Worm (Caenorhabditis elegans) whole organism, L1 larva: ENCODE data around the gene ule-2.

Experiments used
- C16A3.4 ChIP-seq: fragments of 150-350 bp; optimal IDR thresholded peaks from 2 replicates; lab custom pipeline; 2014; ENCODE audit warnings: missing biosample characterization, missing genetic modification characterization
- Y116A8C.19 ChIP-seq: sonication (generic microtip); optimal IDR thresholded peaks from 2 replicates; lab custom pipeline; 2016; ENCODE audit warnings: missing compliant biosample characterization, missing genetic modification characterization, borderline replicate concordance
- aha-1 ChIP-seq: fragments of 150-350 bp; optimal IDR thresholded peaks from 2 replicates; lab custom pipeline; 2014; ENCODE audit warnings: missing biosample characterization, missing genetic modification characterization
- alr-1 ChIP-seq: fragments of 200-800 bp; sonication (Bioruptor generic); optimal IDR thresholded peaks from 2 replicates; lab custom pipeline; 2018; ENCODE audit warnings: borderline replicate concordance, mild to moderate bottlenecking, missing genetic modification characterization, missing compliant biosample characterization
- aly-2 ChIP-seq: fragments of 150-350 bp; optimal IDR thresholded peaks from 2 replicates; lab custom pipeline; 2014; ENCODE audit warnings: missing biosample characterization, missing genetic modification characterization
- ama-1 ChIP-seq: fragments of 150-350 bp; optimal IDR thresholded peaks from 2 replicates; lab custom pipeline; 2014
- blmp-1 ChIP-seq: fragments of 150-350 bp; optimal IDR thresholded peaks from 2 replicates; lab custom pipeline; 2014; ENCODE audit warnings: missing biosample characterization, missing genetic modification characterization
- ceh-63 ChIP-seq: fragments of 200-800 bp; sonication (Bioruptor generic); optimal IDR thresholded peaks from 2 replicates; lab custom pipeline; 2018; ENCODE audit warnings: mild to moderate bottlenecking, missing genetic modification characterization, missing compliant biosample characterization
- ceh-8 ChIP-seq: fragments of 200-800 bp; sonication (Bioruptor generic); optimal IDR thresholded peaks from 2 replicates; lab custom pipeline; 2018; ENCODE audit warnings: mild to moderate bottlenecking, missing genetic modification characterization, moderate library complexity, missing compliant biosample characterization
- ceh-88 ChIP-seq: fragments of 200-800 bp; sonication (Bioruptor generic); IDR thresholded peaks from 2 replicates; pipeline ENCODE4 v1.3.6; 2022; ENCODE audit warnings: missing genetic modification characterization, missing compliant biosample characterization
- dpl-1 ChIP-seq, 3 experiments: fragments of 150-350 bp in 2 of 3; sonication (generic microtip) in 1 of 3; optimal IDR thresholded peaks; 2 replicates each; lab custom pipeline; 2014 to 2017; ENCODE audit warnings: missing biosample characterization in 3 of 3, missing genetic modification characterization in 3 of 3, missing genetic modification reagents in 3 of 3
- efl-1 ChIP-seq, 4 experiments: fragments of 150-350 bp; optimal IDR thresholded peaks in 3 of 4; peaks in 1 of 4; 1 replicate in 1 of 4; 2 replicates in 3 of 4; lab custom pipeline; 2014; ENCODE audit warnings: missing biosample characterization in 2 of 4, missing genetic modification characterization in 2 of 4, missing genetic modification reagents in 2 of 4
- elt-3 ChIP-seq, 6 experiments: fragments of 150-350 bp in 1 of 6; sonication (generic microtip); optimal IDR thresholded peaks; 2 replicates each; lab custom pipeline; 2017 to 2018; ENCODE audit warnings: missing biosample characterization in 6 of 6, missing genetic modification characterization in 6 of 6, inconsistent platforms in 1 of 6
- grh-1 ChIP-seq: fragments of 200-800 bp; sonication (Bioruptor generic); IDR thresholded peaks from 2 replicates; pipeline ENCODE4 v1.3.6; 2022; ENCODE audit warnings: missing genetic modification reagents, missing genetic modification characterization, missing compliant biosample characterization
- hpl-2 ChIP-seq: fragments of 150-350 bp; optimal IDR thresholded peaks from 2 replicates; lab custom pipeline; 2014; ENCODE audit warnings: missing biosample characterization, missing genetic modification reagents, missing genetic modification characterization
- jun-1 ChIP-seq: fragments of 150-350 bp; optimal IDR thresholded peaks from 2 replicates; lab custom pipeline; 2014; ENCODE audit warnings: missing biosample characterization, missing genetic modification reagents, missing genetic modification characterization
- lin-13 ChIP-seq: fragments of 150-350 bp; optimal IDR thresholded peaks from 2 replicates; lab custom pipeline; 2014; ENCODE audit warnings: missing biosample characterization, missing genetic modification reagents, missing genetic modification characterization
- lin-14 ChIP-seq: fragments of 200-800 bp; sonication (Bioruptor generic); optimal IDR thresholded peaks from 2 replicates; lab custom pipeline; 2018; ENCODE audit warnings: mild to moderate bottlenecking, missing genetic modification characterization, moderate library complexity, missing compliant biosample characterization
- lin-15B ChIP-seq: fragments of 150-350 bp; sonication (generic microtip); optimal IDR thresholded peaks from 3 replicates; lab custom pipeline; 2014; ENCODE audit warnings: missing biosample characterization, missing genetic modification characterization
- lin-35 ChIP-seq, 2 experiments: fragments of 150-350 bp; optimal IDR thresholded peaks; 2 replicates each; lab custom pipeline; 2014; ENCODE audit warnings: missing biosample characterization in 2 of 2, missing genetic modification characterization in 2 of 2, missing genetic modification reagents in 2 of 2
- lin-39 ChIP-seq: fragments of 150-350 bp; optimal IDR thresholded peaks from 2 replicates; lab custom pipeline; 2014; ENCODE audit warnings: missing biosample characterization, missing genetic modification reagents, missing genetic modification characterization
- lsy-2 ChIP-seq, 2 experiments: fragments of 150-350 bp; optimal IDR thresholded peaks; 2 replicates each; lab custom pipeline; 2014; ENCODE audit warnings: missing biosample characterization in 2 of 2, missing genetic modification characterization in 2 of 2
- mef-2 ChIP-seq: fragments of 150-350 bp; optimal IDR thresholded peaks from 2 replicates; lab custom pipeline; 2014; ENCODE audit warnings: missing biosample characterization, missing genetic modification characterization
- mep-1 ChIP-seq: fragments of 150-350 bp; optimal IDR thresholded peaks from 2 replicates; lab custom pipeline; 2014; ENCODE audit warnings: missing biosample characterization, missing genetic modification characterization
- nhr-11 ChIP-seq: fragments of 150-350 bp; optimal IDR thresholded peaks from 2 replicates; lab custom pipeline; 2014; ENCODE audit warnings: missing biosample characterization, missing genetic modification characterization
- nhr-47 ChIP-seq: sonication (generic microtip); optimal IDR thresholded peaks from 2 replicates; lab custom pipeline; 2016; ENCODE audit warnings: mild to moderate bottlenecking, missing genetic modification characterization, moderate library complexity, missing compliant biosample characterization
- nhr-71 ChIP-seq: sonication (generic microtip); optimal IDR thresholded peaks from 2 replicates; lab custom pipeline; 2016; ENCODE audit warnings: mild to moderate bottlenecking, missing genetic modification characterization, moderate library complexity, missing compliant biosample characterization
- nhr-76 ChIP-seq: sonication (generic microtip); optimal IDR thresholded peaks from 2 replicates; lab custom pipeline; 2017; ENCODE audit warnings: missing biosample characterization, missing genetic modification characterization
- nhr-85 ChIP-seq: sonication (generic microtip); peaks from one replicate; lab custom pipeline; 2016; ENCODE audit warnings: missing genetic modification characterization, inconsistent platforms, missing compliant biosample characterization
- nhr-90 ChIP-seq: sonication (generic microtip); optimal IDR thresholded peaks from 2 replicates; lab custom pipeline; 2016; ENCODE audit warnings: mild to moderate bottlenecking, missing genetic modification characterization, missing compliant biosample characterization; ENCODE audit not compliant: poor library complexity
- pag-3 ChIP-seq: sonication (generic microtip); optimal IDR thresholded peaks from 2 replicates; lab custom pipeline; 2017; ENCODE audit warnings: missing genetic modification characterization, mild to moderate bottlenecking, missing compliant biosample characterization, antibody characterized with exemption, borderline replicate concordance; ENCODE audit not compliant: insufficient read depth
- pqm-1 ChIP-seq: sonication (generic microtip); optimal IDR thresholded peaks from 3 replicates; lab custom pipeline; 2017; ENCODE audit warnings: missing biosample characterization, missing genetic modification characterization
- skn-1 ChIP-seq: fragments of 150-350 bp; optimal IDR thresholded peaks from 2 replicates; lab custom pipeline; 2014; ENCODE audit warnings: missing biosample characterization, missing genetic modification characterization
- snu-23 ChIP-seq: sonication (generic microtip); optimal IDR thresholded peaks from 2 replicates; lab custom pipeline; 2016; ENCODE audit warnings: missing genetic modification characterization, missing compliant biosample characterization
- sup-37 ChIP-seq: fragments of 200-800 bp; sonication (Bioruptor generic); optimal IDR thresholded peaks from 2 replicates; lab custom pipeline; 2018; ENCODE audit warnings: mild to moderate bottlenecking, missing genetic modification characterization, missing compliant biosample characterization
- swsn-7 ChIP-seq: sonication (generic microtip); optimal IDR thresholded peaks from 2 replicates; lab custom pipeline; 2016; ENCODE audit warnings: missing genetic modification characterization, missing compliant biosample characterization
- tbx-2 ChIP-seq: sonication (generic microtip); optimal IDR thresholded peaks from 2 replicates; lab custom pipeline; 2016; ENCODE audit warnings: missing genetic modification characterization, missing compliant biosample characterization
- unc-130 ChIP-seq: fragments of 150-350 bp; optimal IDR thresholded peaks from 2 replicates; lab custom pipeline; 2017; ENCODE audit warnings: missing biosample characterization, missing genetic modification characterization, inconsistent platforms
- unc-62 ChIP-seq: fragments of 150-350 bp; optimal IDR thresholded peaks from 2 replicates; lab custom pipeline; 2014; ENCODE audit warnings: missing biosample characterization, missing genetic modification reagents, missing genetic modification characterization
- unc-98 ChIP-seq: fragments of 200-800 bp; sonication (Bioruptor generic); IDR thresholded peaks from 2 replicates; pipeline ENCODE4 v1.3.6; 2022; ENCODE audit warnings: missing genetic modification characterization, missing compliant biosample characterization
- xbp-1 ChIP-seq: sonication (generic microtip); optimal IDR thresholded peaks from 2 replicates; lab custom pipeline; 2016; ENCODE audit warnings: missing genetic modification characterization, missing compliant biosample characterization
- zag-1 ChIP-seq: fragments of 150-350 bp; optimal IDR thresholded peaks from 2 replicates; lab custom pipeline; 2014; ENCODE audit warnings: missing biosample characterization, missing genetic modification characterization
- ztf-11 ChIP-seq, 2 experiments: sonication (generic microtip); optimal IDR thresholded peaks; 2 replicates each; lab custom pipeline; 2016 to 2017; ENCODE audit warnings: missing genetic modification characterization in 2 of 2, missing biosample characterization in 1 of 2, missing compliant biosample characterization in 1 of 2
- ztf-4 ChIP-seq: fragments of 150-350 bp; optimal IDR thresholded peaks from 2 replicates; lab custom pipeline; 2014; ENCODE audit warnings: missing biosample characterization, missing genetic modification characterization

Gene ule-2

ce11 chrIV:14656573-14657129, 21.7 kb downstream of the ule-2 start, which contains the start of gene Y57G11C.33 (continued):
- TF ChIP-seq swsn-7 (peak; percentile 49), efl-1 (optimal IDR thresholded peaks at IDR 0.05; lab: Kevin White, UChicago) (peak; percentile 12 to 49), efl-1 (GFP tag; optimal IDR thresholded peaks at IDR 0.05 in 1 of 2; lab: Kevin White, UChicago) (peak in 1 of 2 experiments; percentile 42), lin-39 (tag; lab: Kevin White, UChicago) (no peak), ztf-4 (no peak), mef-2 (tag; lab: Kevin White, UChicago) (no peak), nhr-76 (tag; lab: Kevin White, UChicago) (no peak), lin-14 (GFP tag; lab: Kevin White, UChicago) (no peak), aly-2 (tag; lab: Kevin White, UChicago) (no peak), C16A3.4 (tag; lab: Kevin White, UChicago) (peak; percentile 3), ztf-11 (tag; optimal IDR thresholded peaks at IDR 0.05; lab: Kevin White, UChicago) (no peak), hpl-2 (no peak), ceh-88 (no peak), dpl-1 (GFP tag; optimal IDR thresholded peaks at IDR 0.05; lab: Kevin White, UChicago) (peak in 2 of 3 experiments; percentile 18 to 47), unc-130 (peak; percentile 61), ama-1 (lab: Kevin White, UChicago) (no peak), ceh-8 (GFP tag; lab: Kevin White, UChicago) (no peak), lin-15B (tag; lab: Kevin White, UChicago) (no peak), snu-23 (GFP tag; lab: Kevin White, UChicago) (peak; percentile 63), alr-1 (no peak), Y116A8C.19 (tag; lab: Kevin White, UChicago) (no peak), lin-13 (GFP tag; lab: Kevin White, UChicago) (no peak)

DNA sequence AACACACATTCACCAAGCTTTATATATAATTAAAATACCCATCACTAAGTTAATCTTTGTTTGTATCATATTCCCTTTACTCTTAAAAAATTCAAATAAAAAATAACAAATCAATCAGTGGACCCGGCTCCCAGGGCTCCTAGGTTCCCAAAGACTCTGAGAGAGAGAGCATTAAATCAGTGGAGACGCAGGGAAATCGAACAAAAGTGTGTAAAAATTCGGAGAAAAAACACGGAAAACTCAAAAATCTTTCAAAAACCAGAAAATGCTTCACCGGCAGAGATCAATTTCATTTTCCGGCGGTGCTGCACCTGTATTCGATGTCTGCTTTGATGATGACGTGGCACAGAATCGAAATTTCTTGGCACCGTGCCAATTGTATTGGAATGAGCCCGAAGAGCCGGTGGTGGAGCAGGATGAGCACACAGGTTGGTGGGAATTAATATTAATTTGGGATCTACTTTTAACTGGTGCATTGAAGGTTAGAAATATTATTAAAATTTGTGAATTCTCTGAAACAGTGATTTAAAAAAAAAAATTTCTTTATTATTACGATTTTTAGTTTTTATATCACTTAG, 23.2 kb downstream of the ule-2 start, which contains the start of gene anoh-2:
Gene anoh-2 (plus strand): TSS at position 255 of the 578 bp plus-strand sequence.
- TF ChIP-seq swsn-7 (no peak), efl-1 (optimal IDR thresholded peaks at IDR 0.05; lab: Kevin White, UChicago) (no peak), efl-1 (GFP tag; optimal IDR thresholded peaks at IDR 0.05 in 1 of 2; lab: Kevin White, UChicago) (peak in 1 of 2 experiments; percentile 74), skn-1 (no peak), unc-98 (GFP tag; lab: Robert Waterston, UW) (no peak)

DNA sequence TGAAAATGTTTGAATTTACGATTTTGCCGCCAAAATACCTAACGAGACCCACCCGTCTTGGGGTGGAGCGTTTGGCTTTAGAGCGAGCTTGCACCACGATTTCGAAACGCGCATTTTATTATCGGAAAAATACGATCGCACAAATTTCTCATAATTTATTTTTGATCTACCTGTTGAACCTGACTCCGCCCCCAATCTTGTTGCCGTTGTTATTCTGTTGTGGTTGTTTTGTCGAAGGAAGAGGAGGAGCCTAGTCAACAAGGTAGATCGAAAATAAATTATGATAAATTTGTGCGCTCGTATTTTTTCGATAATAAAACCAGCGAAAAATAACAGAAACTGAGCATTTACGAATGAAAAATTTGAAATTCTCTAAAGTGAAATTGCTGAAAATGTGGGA, 24.0 kb downstream of the ule-2 start:
- TF ChIP-seq ztf-4 (no peak), ama-1 (lab: Kevin White, UChicago) (no peak), aha-1 (tag; lab: Kevin White, UChicago) (no peak), zag-1 (tag; lab: Kevin White, UChicago) (no peak), ceh-88 (no peak), swsn-7 (no peak), pqm-1 (tag; lab: Kevin White, UChicago) (no peak), sup-37 (no peak), ztf-11 (tag; optimal IDR thresholded peaks at IDR 0.05; lab: Kevin White, UChicago) (no peak), tbx-2 (no peak), nhr-90 (no peak), lin-39 (tag; lab: Kevin White, UChicago) (no peak), ceh-63 (GFP tag; lab: Kevin White, UChicago) (no peak)

ce11 chrIV:14661370-14661769, 26.4 kb downstream of the ule-2 start:
- TF ChIP-seq xbp-1 (tag; lab: Kevin White, UChicago) (no peak), lin-39 (tag; lab: Kevin White, UChicago) (no peak), blmp-1 (peak; percentile 47)
- TF ChIP-seq, all 84 proteins: peak for 1

DNA sequence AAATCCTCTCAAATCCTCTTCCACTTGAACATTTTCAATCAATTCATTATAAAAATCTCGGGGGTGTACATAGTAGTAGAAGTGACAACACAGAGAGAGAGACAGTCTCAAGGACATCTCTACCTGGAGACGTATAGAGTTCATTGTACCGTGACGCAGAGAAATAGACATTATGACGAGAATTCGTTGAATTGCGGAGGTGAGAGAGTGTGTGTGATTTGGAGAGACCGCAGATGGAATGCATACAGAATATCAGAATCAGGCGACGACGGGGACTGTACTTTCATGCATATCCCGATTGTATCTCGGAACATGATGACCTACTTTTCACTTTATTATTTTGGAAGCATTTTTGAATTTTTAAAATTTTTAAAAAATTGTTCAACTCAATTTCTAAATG, 40.9 kb downstream of the ule-2 start:
- TF ChIP-seq unc-62 (no peak), mep-1 (tag; lab: Kevin White, UChicago) (peak; percentile 77), nhr-85 (tag; lab: Kevin White, UChicago) (peak; percentile 95), tbx-2 (peak; percentile 3), lsy-2 (tag; optimal IDR thresholded peaks at IDR 0.05; lab: Kevin White, UChicago) (peak; percentile 20 to 44), lin-35 (GFP tag; optimal IDR thresholded peaks at IDR 0.05; lab: Kevin White, UChicago) (peak in 1 of 2 experiments; percentile 41), nhr-11 (tag; lab: Kevin White, UChicago) (no peak), nhr-90 (peak; percentile 30), nhr-71 (tag; lab: Kevin White, UChicago) (peak; percentile 49), nhr-47 (tag; lab: Kevin White, UChicago) (peak; percentile 23), elt-3 (tag; optimal IDR thresholded peaks at IDR 0.05; lab: Kevin White, UChicago) (peak in 1 of 6 experiments; percentile 45), aha-1 (tag; lab: Kevin White, UChicago) (no peak), grh-1 (GFP tag; lab: Robert Waterston, UW) (0 out of 2 replicates have a peak, but pooled peaks have one; percentile 38), blmp-1 (peak; percentile 88), jun-1 (tag; lab: Kevin White, UChicago) (no peak), pag-3 (tag; lab: Kevin White, UChicago) (no peak)
